Worm (Caenorhabditis elegans): Measurements from ENCODE around the gene his-61.

Gene his-61

ce11 chrIV:7516167-7516566 lies 30.1 kb upstream of the his-61 start, which contains the start of the genes R05G6.9 and R05G6.3 (continued):
- TF ChIP-seq T26A5.8 (tag; optimal IDR thresholded peaks at IDR 0.05) (no peak), let-526 (GFP tag; IDR thresholded peaks at IDR 0.05) (no peak)

- TF ChIP-seq attf-5 (GFP tag; optimal IDR thresholded peaks at IDR 0.05) (peak; percentile 7), attf-3 (GFP tag; conservative IDR thresholded peaks at IDR 0.05) (peak; percentile 94), snpc-4 (GFP tag; optimal IDR thresholded peaks at IDR 0.05) (no peak), snpc-4 (tag; optimal IDR thresholded peaks at IDR 0.05) (no peak), tlf-1 (GFP tag; optimal IDR thresholded peaks at IDR 0.05) (no peak), hsf-1 (GFP tag; IDR thresholded peaks at IDR 0.05) (no peak)
These were observed 26.7 kb upstream of the his-61 start, which contains the start of the genes plc-4 and R05G6.4 for ce11 chrIV:7512617-7513233. TSS of gene plc-4 (minus strand) at chrIV:7512667. TSS of gene R05G6.4 (plus strand) at chrIV:7513233.

- no peak for TF ChIP-seq T07F8.4 (tag; optimal IDR thresholded peaks at IDR 0.05)
- no peak for TF ChIP-seq B0336.3 (GFP tag; IDR thresholded peaks at IDR 0.05)
- peak; percentile 18 for TF ChIP-seq efl-1 (GFP tag; optimal IDR thresholded peaks at IDR 0.05)
- TF ChIP-seq nhr-179 (tag; optimal IDR thresholded peaks at IDR 0.05), result no peak
- no peak for TF ChIP-seq hmg-1.2 (GFP tag; IDR thresholded peaks at IDR 0.05)
- TF ChIP-seq egl-44 (GFP tag; IDR thresholded peaks at IDR 0.05), result no peak
- no peak for TF ChIP-seq snpc-4 (GFP tag; optimal IDR thresholded peaks at IDR 0.05)
- TF ChIP-seq snpc-4 (tag; optimal IDR thresholded peaks at IDR 0.05), result no peak
- no peak for TF ChIP-seq atf-7 (tag; optimal IDR thresholded peaks at IDR 0.05)
- no peak for TF ChIP-seq lir-1 (GFP tag; conservative IDR thresholded peaks at IDR 0.05)
- no peak for TF ChIP-seq hrde-1 (tag; optimal IDR thresholded peaks at IDR 0.05; ENCODE audit: borderline replicate concordance)
- TF ChIP-seq nhr-80 (tag; optimal IDR thresholded peaks at IDR 0.05), result no peak
- TF ChIP-seq K11D2.4 (GFP tag; IDR thresholded peaks at IDR 0.05), result no peak
- TF ChIP-seq ztf-18 (tag; optimal IDR thresholded peaks at IDR 0.05), result no peak
- TF ChIP-seq snpc-3.4 (tag; optimal IDR thresholded peaks at IDR 0.05), result peak; percentile 14
- no peak for TF ChIP-seq somi-1 (GFP tag; optimal IDR thresholded peaks at IDR 0.05)
- TF ChIP-seq mxl-1 (tag; optimal IDR thresholded peaks at IDR 0.05), result no peak
- TF ChIP-seq fkh-3 (tag; optimal IDR thresholded peaks at IDR 0.05), result no peak
- TF ChIP-seq nfya-2 (GFP tag; IDR thresholded peaks at IDR 0.05), result 0 out of 2 replicates have a peak, but pooled peaks have one; percentile 80
- no peak for TF ChIP-seq akir-1 (GFP tag; optimal IDR thresholded peaks at IDR 0.05)
- TF ChIP-seq cebp-2 (GFP tag; IDR thresholded peaks at IDR 0.05), result no peak
- TF ChIP-seq nfyb-1 (GFP tag; IDR thresholded peaks at IDR 0.05), result peak; percentile 97
- TF ChIP-seq sea-2 (GFP tag; IDR thresholded peaks at IDR 0.05), result no peak
- no peak for TF ChIP-seq ztf-3 (GFP tag; optimal IDR thresholded peaks at IDR 0.05)
- TF ChIP-seq B0019.2 (GFP tag; conservative IDR thresholded peaks at IDR 0.05), result no peak
- no peak for TF ChIP-seq lsy-27 (tag; optimal IDR thresholded peaks at IDR 0.05; ENCODE audit: borderline replicate concordance, insufficient read depth)
- no peak for TF ChIP-seq aptf-2 (GFP tag; conservative IDR thresholded peaks at IDR 0.05)
- peak; percentile 4 for TF ChIP-seq snpc-1.3 (tag; optimal IDR thresholded peaks at IDR 0.05; ENCODE audit: insufficient read depth)
- no peak for TF ChIP-seq Y79H2A.3 (GFP tag; conservative IDR thresholded peaks at IDR 0.05)
- TF ChIP-seq zim-3 (tag; optimal IDR thresholded peaks at IDR 0.05), result no peak
- TF ChIP-seq aptf-3 (GFP tag; IDR thresholded peaks at IDR 0.05), result no peak
- no peak for TF ChIP-seq B0261.1 (tag; optimal IDR thresholded peaks at IDR 0.05)
- TF ChIP-seq ztf-25 (GFP tag; IDR thresholded peaks at IDR 0.05), result no peak
- TF ChIP-seq F37B4.10 (GFP tag; IDR thresholded peaks at IDR 0.05), result no peak
- no peak for TF ChIP-seq ceh-58 (GFP tag; IDR thresholded peaks at IDR 0.05)
- TF ChIP-seq ZK185.1 (tag; optimal IDR thresholded peaks at IDR 0.05; ENCODE audit: poor library complexity, severe bottlenecking), result no peak
- no peak for TF ChIP-seq lin-54 (GFP tag; optimal IDR thresholded peaks at IDR 0.05)
- no peak for TF ChIP-seq gei-17 (GFP tag; optimal IDR thresholded peaks at IDR 0.05)
- TF ChIP-seq nhr-120 (GFP tag; IDR thresholded peaks at IDR 0.05), result no peak
These were observed 24.8 kb upstream of the his-61 start for ce11 chrIV:7510829-7511228.

Data from whole organism, young adult.